Fruit fly (Drosophila melanogaster) whole organism, pupa: ENCODE data around the gene rec.
A peak's percentile ranks its signal among the peaks of the same experiment; 100 is the strongest.

Source experiments
- CG10348 ChIP-seq: fragments of 200-800 bp; sonication (Bioruptor generic); IDR thresholded peaks from 2 replicates; pipeline ENCODE4 v1.3.6; 2022; ENCODE audit warnings: missing biosample characterization, missing genetic modification characterization
- CG12605 ChIP-seq: fragments of 200-800 bp; sonication (Bioruptor generic); IDR thresholded peaks from 2 replicates; pipeline ENCODE4 v1.3.6; 2022; ENCODE audit warnings: missing biosample characterization, missing genetic modification characterization
- CG13204 ChIP-seq: fragments of 200-800 bp; sonication (Bioruptor generic); optimal IDR thresholded peaks from 2 replicates; lab custom pipeline; 2018; ENCODE audit warnings: missing biosample characterization, mild to moderate bottlenecking, missing genetic modification characterization, moderate library complexity
- CG14655 ChIP-seq: fragments of 200-800 bp; sonication (Bioruptor generic); optimal IDR thresholded peaks from 3 replicates; lab custom pipeline; 2017; ENCODE audit warnings: mild to moderate bottlenecking, missing biosample characterization, missing genetic modification reagents, missing genetic modification characterization
- CG15710 ChIP-seq: fragments of 200-800 bp; sonication (Bioruptor generic); optimal IDR thresholded peaks from 2 replicates; lab custom pipeline; 2018; ENCODE audit warnings: missing biosample characterization, mild to moderate bottlenecking, missing genetic modification characterization, moderate library complexity
- CG17806 ChIP-seq: fragments of 200-800 bp; sonication (Bioruptor generic); optimal IDR thresholded peaks from 2 replicates; lab custom pipeline; 2018; ENCODE audit warnings: missing biosample characterization, mild to moderate bottlenecking, missing genetic modification characterization, moderate library complexity
- CG32121 ChIP-seq: fragments of 200-800 bp; sonication (Bioruptor generic); IDR thresholded peaks from 2 replicates; pipeline ENCODE4 v1.3.6; 2022; ENCODE audit warnings: missing biosample characterization, missing genetic modification characterization
- CG34367 ChIP-seq: fragments of 200-800 bp; sonication (Bioruptor generic); optimal IDR thresholded peaks from 2 replicates; lab custom pipeline; 2018; ENCODE audit warnings: missing biosample characterization, mild to moderate bottlenecking, missing genetic modification characterization
- CG4496 ChIP-seq: fragments of 200-800 bp; sonication (Bioruptor generic); IDR thresholded peaks from 3 replicates; pipeline ENCODE4 v1.3.6; 2022; ENCODE audit warnings: missing biosample characterization, missing genetic modification characterization
- CG8159 ChIP-seq: fragments of 200-800 bp; sonication (Bioruptor generic); optimal IDR thresholded peaks from 3 replicates; lab custom pipeline; 2018; ENCODE audit warnings: missing biosample characterization, mild to moderate bottlenecking, missing genetic modification characterization, moderate library complexity
- CG8301 ChIP-seq: fragments of 200-800 bp; sonication (Bioruptor generic); optimal IDR thresholded peaks from 2 replicates; lab custom pipeline; 2018; ENCODE audit warnings: missing biosample characterization, mild to moderate bottlenecking, missing genetic modification characterization
- CG9948 ChIP-seq: fragments of 200-800 bp; sonication (Bioruptor generic); optimal IDR thresholded peaks from 2 replicates; lab custom pipeline; 2018; ENCODE audit warnings: missing biosample characterization, mild to moderate bottlenecking, missing genetic modification characterization, moderate library complexity
- D1 ChIP-seq: fragments of 200-800 bp; sonication (Bioruptor generic); optimal IDR thresholded peaks from 2 replicates; lab custom pipeline; 2018; ENCODE audit warnings: missing biosample characterization, mild to moderate bottlenecking, missing genetic modification characterization, moderate library complexity
- EcR ChIP-seq: fragments of 200-800 bp; sonication (Bioruptor generic); optimal IDR thresholded peaks from 3 replicates; lab custom pipeline; 2019; ENCODE audit warnings: missing biosample characterization, missing genetic modification characterization, mild to moderate bottlenecking, moderate library complexity, missing genetic modification reagents
- Ets98B ChIP-seq: fragments of 200-800 bp; sonication (Bioruptor generic); IDR thresholded peaks from 2 replicates; pipeline ENCODE4 v1.3.6; 2022; ENCODE audit warnings: missing biosample characterization, missing genetic modification characterization
- Pif1A ChIP-seq: fragments of 200-800 bp; sonication (Bioruptor generic); optimal IDR thresholded peaks from 3 replicates; lab custom pipeline; 2016; ENCODE audit warnings: missing biosample characterization, missing genetic modification characterization
- Pif1B ChIP-seq: fragments of 200-800 bp; sonication (Bioruptor generic); optimal IDR thresholded peaks from 3 replicates; lab custom pipeline; 2016; ENCODE audit warnings: missing biosample characterization, missing genetic modification characterization
- Snoo ChIP-seq: fragments of 200-800 bp; sonication (Bioruptor generic); optimal IDR thresholded peaks from 3 replicates; lab custom pipeline; 2017; ENCODE audit warnings: missing biosample characterization, mild to moderate bottlenecking, missing genetic modification characterization, inconsistent platforms
- fd96Ca ChIP-seq: fragments of 200-800 bp; sonication (Bioruptor generic); IDR thresholded peaks from 3 replicates; pipeline ENCODE4 v1.3.6; 2022; ENCODE audit warnings: missing biosample characterization, missing genetic modification characterization
- gl ChIP-seq: fragments of 200-800 bp; sonication (Bioruptor generic); optimal IDR thresholded peaks from 2 replicates; lab custom pipeline; 2018; ENCODE audit warnings: missing biosample characterization, mild to moderate bottlenecking, missing genetic modification characterization
- rn ChIP-seq: fragments of 200-800 bp; sonication (Bioruptor generic); IDR thresholded peaks from 2 replicates; pipeline ENCODE4 v1.3.6; 2022; ENCODE audit warnings: missing biosample characterization, missing genetic modification characterization

rec gene

dm6 chr3R:15816276-15816675 is 16.2 kb downstream of the rec start:
- TF ChIP-seq EcR (GFP tag; lab: Kevin White, UChicago), result no peak
- no peak for TF ChIP-seq CG8159 (tag; lab: Kevin White, UChicago)
- peak; percentile 54; the same call in 1 of the 3 replicates for TF ChIP-seq fd96Ca (GFP tag; lab: Robert Waterston, UW)
- TF ChIP-seq CG13204 (GFP tag; lab: Kevin White, UChicago), result no peak
- peak; percentile 38; the same call in 1 of the 2 replicates for TF ChIP-seq CG32121 (GFP tag; lab: Robert Waterston, UW)
- TF ChIP-seq CG15710 (tag; lab: Kevin White, UChicago), result no peak
- no peak for TF ChIP-seq gl (tag; lab: Kevin White, UChicago)
- no peak for TF ChIP-seq D1 (tag; lab: Kevin White, UChicago)
- TF ChIP-seq Snoo (tag; lab: Kevin White, UChicago), result no peak
- peak; percentile 42 for TF ChIP-seq Pif1A (GFP tag; lab: Kevin White, UChicago)
- no peak for TF ChIP-seq CG14655 (GFP tag; lab: Kevin White, UChicago)
- TF ChIP-seq rn (GFP tag; lab: Robert Waterston, UW), result no peak
- TF ChIP-seq CG34367 (tag; lab: Kevin White, UChicago), result no peak
- TF ChIP-seq CG4496, result peak; percentile 72; the same call in 2 of the 3 replicates
- peak; percentile 19 for TF ChIP-seq CG9948 (tag; lab: Kevin White, UChicago)
- TF ChIP-seq Pif1B (GFP tag; lab: Kevin White, UChicago), result peak; percentile 5
- no peak for TF ChIP-seq CG10348 (GFP tag; lab: Robert Waterston, UW)
- peak; percentile 23 for TF ChIP-seq CG17806 (tag; lab: Kevin White, UChicago)
- TF ChIP-seq Ets98B, result peak; percentile 64
- no peak for TF ChIP-seq CG12605 (GFP tag; lab: Robert Waterston, UW)
- TF ChIP-seq CG8301 (tag; lab: Kevin White, UChicago), result no peak

- TF ChIP-seq CG8159 (tag; lab: Kevin White, UChicago) (no peak), D1 (tag; lab: Kevin White, UChicago) (no peak), CG34367 (tag; lab: Kevin White, UChicago) (no peak), CG12605 (GFP tag; lab: Robert Waterston, UW) (no peak), Pif1B (GFP tag; lab: Kevin White, UChicago) (no peak), CG15710 (tag; lab: Kevin White, UChicago) (no peak), Ets98B (no peak), CG32121 (GFP tag; lab: Robert Waterston, UW) (no peak), CG14655 (GFP tag; lab: Kevin White, UChicago) (no peak), EcR (GFP tag; lab: Kevin White, UChicago) (no peak), rn (GFP tag; lab: Robert Waterston, UW) (no peak), CG10348 (GFP tag; lab: Robert Waterston, UW) (no peak), gl (tag; lab: Kevin White, UChicago) (no peak)
- TF ChIP-seq, all 21 proteins: peak for 0
Measured at dm6 chr3R:15814150-15814549, 18.3 kb downstream of the rec start.

- no peak for TF ChIP-seq rn (GFP tag; lab: Robert Waterston, UW)
- peak; percentile 33 for TF ChIP-seq CG13204 (GFP tag; lab: Kevin White, UChicago)
Measured at dm6 chr3R:15810369-15810768, 22.1 kb downstream of the rec start.

dm6 chr3R:15807877-15808381 is 24.5 kb downstream of the rec start:
- TF ChIP-seq CG8301 (tag; lab: Kevin White, UChicago) (no peak), gl (tag; lab: Kevin White, UChicago) (peak; percentile 30), CG17806 (tag; lab: Kevin White, UChicago) (no peak), CG9948 (tag; lab: Kevin White, UChicago) (no peak), CG15710 (tag; lab: Kevin White, UChicago) (no peak), EcR (GFP tag; lab: Kevin White, UChicago) (peak; percentile 64), Snoo (tag; lab: Kevin White, UChicago) (no peak), rn (GFP tag; lab: Robert Waterston, UW) (no peak), CG12605 (GFP tag; lab: Robert Waterston, UW) (no peak), CG10348 (GFP tag; lab: Robert Waterston, UW) (no peak), D1 (tag; lab: Kevin White, UChicago) (no peak), fd96Ca (GFP tag; lab: Robert Waterston, UW) (no peak)
- TF ChIP-seq, all 21 proteins: peak for 2

- TF ChIP-seq CG8301 (tag; lab: Kevin White, UChicago), result no peak
- TF ChIP-seq Snoo (tag; lab: Kevin White, UChicago), result peak; percentile 15
- TF ChIP-seq, all 21 proteins: peak for 1
Measured at dm6 chr3R:15807306-15807705, 25.1 kb downstream of the rec start.

dm6 chr3R:15806341-15806740 is 26.1 kb downstream of the rec start:
- TF ChIP-seq CG8159 (tag; lab: Kevin White, UChicago) (peak; percentile 10), CG34367 (tag; lab: Kevin White, UChicago) (no peak), EcR (GFP tag; lab: Kevin White, UChicago) (no peak), fd96Ca (GFP tag; lab: Robert Waterston, UW) (no peak), rn (GFP tag; lab: Robert Waterston, UW) (no peak), CG17806 (tag; lab: Kevin White, UChicago) (no peak), CG8301 (tag; lab: Kevin White, UChicago) (peak; percentile 52), gl (tag; lab: Kevin White, UChicago) (no peak), CG9948 (tag; lab: Kevin White, UChicago) (no peak), Snoo (tag; lab: Kevin White, UChicago) (peak; percentile 0), CG10348 (GFP tag; lab: Robert Waterston, UW) (no peak), CG32121 (GFP tag; lab: Robert Waterston, UW) (no peak), CG12605 (GFP tag; lab: Robert Waterston, UW) (no peak)
